Worm (Caenorhabditis elegans): ENCODE data around the gene T28A8.8.

- TF ChIP-seq zip-4 (GFP tag; optimal IDR thresholded peaks at IDR 0.05) (no peak), nhr-12 (tag; optimal IDR thresholded peaks at IDR 0.05) (no peak), tbx-2 (tag; optimal IDR thresholded peaks at IDR 0.05) (no peak), elt-3 (tag; optimal IDR thresholded peaks at IDR 0.05) (no peak), fkh-8 (tag; optimal IDR thresholded peaks at IDR 0.05) (no peak), lin-39 (tag; optimal IDR thresholded peaks at IDR 0.05) (no peak), snpc-4 (tag; optimal IDR thresholded peaks at IDR 0.05) (no peak), mdl-1 (tag; optimal IDR thresholded peaks at IDR 0.05) (no peak), sptf-1 (tag; optimal IDR thresholded peaks at IDR 0.05) (no peak), nhr-76 (tag; optimal IDR thresholded peaks at IDR 0.05) (no peak), zag-1 (tag; optimal IDR thresholded peaks at IDR 0.05) (no peak), efl-3 (GFP tag; optimal IDR thresholded peaks at IDR 0.05) (no peak)
Observed at ce11 chrIII:13543434-13543833, 40.8 kb downstream of the T28A8.8 start, which contains the start of gene acs-5.
